Worm (Caenorhabditis elegans): Measurements from ENCODE around the gene tbc-17.

- TF ChIP-seq egl-27 (tag; optimal IDR thresholded peaks at IDR 0.05) (no peak), elt-2 (tag; optimal IDR thresholded peaks at IDR 0.05) (no peak), jun-1 (tag; optimal IDR thresholded peaks at IDR 0.05) (no peak), ztf-4 (tag; optimal IDR thresholded peaks at IDR 0.05) (no peak), mep-1 (tag; optimal IDR thresholded peaks at IDR 0.05) (no peak), ceh-88 (GFP tag; IDR thresholded peaks at IDR 0.05) (no peak), nhr-20 (tag; optimal IDR thresholded peaks at IDR 0.05) (no peak), nhr-28 (tag; optimal IDR thresholded peaks at IDR 0.05) (no peak), snpc-4 (tag; optimal IDR thresholded peaks at IDR 0.05) (no peak), alr-1 (tag; optimal IDR thresholded peaks at IDR 0.05; ENCODE audit: borderline replicate concordance) (no peak), lin-15B (tag; optimal IDR thresholded peaks at IDR 0.05) (no peak), lsy-2 (tag; optimal IDR thresholded peaks at IDR 0.05) (no peak), pag-3 (tag; optimal IDR thresholded peaks at IDR 0.05; ENCODE audit: borderline replicate concordance, insufficient read depth) (no peak)
These were observed 66.3 kb downstream of the tbc-17 start, which contains the start of gene cnp-2 for ce11 chrII:12760497-12760896.
